Worm (Caenorhabditis elegans): ENCODE data around the gene nxf-2.

nxf-2 gene

ce11 chrV:14457070-14457469, 39.4 kb upstream of the nxf-2 start, which contains the start of gene coh-3 (continued):
- TF ChIP-seq cebp-2 (GFP tag; IDR thresholded peaks at IDR 0.05) (no peak), nhr-90 (tag; optimal IDR thresholded peaks at IDR 0.05) (no peak), B0035.1 (tag; optimal IDR thresholded peaks at IDR 0.05) (no peak), ceh-27 (GFP tag; optimal IDR thresholded peaks at IDR 0.05) (no peak), F33H1.4 (GFP tag; IDR thresholded peaks at IDR 0.05) (peak; percentile 99), K12H6.12 (tag; optimal IDR thresholded peaks at IDR 0.05) (no peak), bed-1 (GFP tag; IDR thresholded peaks at IDR 0.05) (no peak), Y53G8AR.9 (GFP tag; conservative IDR thresholded peaks at IDR 0.05) (peak; percentile 81), hlh-26 (GFP tag; conservative IDR thresholded peaks at IDR 0.05) (no peak), sdz-38 (tag; optimal IDR thresholded peaks at IDR 0.05) (no peak), attf-3 (GFP tag; conservative IDR thresholded peaks at IDR 0.05) (no peak), B0019.2 (GFP tag; conservative IDR thresholded peaks at IDR 0.05) (peak; percentile 33; the same call in 1 of the 2 replicates), ztf-3 (GFP tag; optimal IDR thresholded peaks at IDR 0.05) (no peak), aptf-3 (GFP tag; IDR thresholded peaks at IDR 0.05) (no peak), mxl-1 (tag; optimal IDR thresholded peaks at IDR 0.05) (no peak), rcor-1 (GFP tag; IDR thresholded peaks at IDR 0.05) (peak; percentile 76), hlh-12 (tag; optimal IDR thresholded peaks at IDR 0.05) (no peak), snpc-4 (GFP tag; optimal IDR thresholded peaks at IDR 0.05) (no peak), snpc-4 (tag; optimal IDR thresholded peaks at IDR 0.05) (peak in 3 of 4 experiments; percentile 46 to 74 (median 71)), snpc-3.4 (tag; optimal IDR thresholded peaks at IDR 0.05) (peak; percentile 95), sea-2 (GFP tag; IDR thresholded peaks at IDR 0.05) (no peak), lag-1 (GFP tag; IDR thresholded peaks at IDR 0.05) (no peak), nhr-27 (tag; optimal IDR thresholded peaks at IDR 0.05) (no peak), K11D2.4 (GFP tag; IDR thresholded peaks at IDR 0.05) (no peak), lir-1 (GFP tag; conservative IDR thresholded peaks at IDR 0.05) (peak; percentile 53; the same call in 1 of the 2 replicates), ztf-18 (tag; optimal IDR thresholded peaks at IDR 0.05) (no peak), dpl-1 (GFP tag; optimal IDR thresholded peaks at IDR 0.05) (peak; percentile 90), pbrm-1 (GFP tag; IDR thresholded peaks at IDR 0.05) (peak; percentile 74), lsy-27 (tag; optimal IDR thresholded peaks at IDR 0.05; ENCODE audit: borderline replicate concordance, insufficient read depth) (no peak), him-1 (tag; optimal IDR thresholded peaks at IDR 0.05) (peak; percentile 53), B0261.1 (tag; optimal IDR thresholded peaks at IDR 0.05) (no peak), snpc-1.1 (tag; optimal IDR thresholded peaks at IDR 0.05; ENCODE audit: insufficient read depth) (peak; percentile 87), tbx-9 (tag; optimal IDR thresholded peaks at IDR 0.05; ENCODE audit: borderline replicate concordance) (no peak), ceh-91 (GFP tag; IDR thresholded peaks at IDR 0.05) (peak; percentile 96), ztf-22 (GFP tag; optimal IDR thresholded peaks at IDR 0.05) (no peak), F22D6.2 (tag; optimal IDR thresholded peaks at IDR 0.05) (no peak), hsf-1 (GFP tag; IDR thresholded peaks at IDR 0.05) (peak; percentile 93), nfyb-1 (GFP tag; IDR thresholded peaks at IDR 0.05) (no peak), B0336.3 (GFP tag; IDR thresholded peaks at IDR 0.05) (peak; percentile 53; the same call in 1 of the 2 replicates), ZK185.1 (tag; optimal IDR thresholded peaks at IDR 0.05; ENCODE audit: poor library complexity, severe bottlenecking) (no peak), F57A8.1 (GFP tag; optimal IDR thresholded peaks at IDR 0.05) (no peak), efl-1 (GFP tag; optimal IDR thresholded peaks at IDR 0.05) (peak; percentile 96), xnd-1 (tag; optimal IDR thresholded peaks at IDR 0.05) (peak; percentile 99), egl-18 (GFP tag; IDR thresholded peaks at IDR 0.05) (no peak), ceh-40 (GFP tag; IDR thresholded peaks at IDR 0.05) (no peak), C06A6.2 (GFP tag; conservative IDR thresholded peaks at IDR 0.05) (no peak), nfya-2 (GFP tag; IDR thresholded peaks at IDR 0.05) (no peak), aptf-2 (GFP tag; conservative IDR thresholded peaks at IDR 0.05) (peak; percentile 65; the same call in 1 of the 2 replicates), Y67H2A.10 (GFP tag; conservative IDR thresholded peaks at IDR 0.05) (0 out of 2 replicates have a peak, but pooled peaks have one; percentile 25)
